Fruit fly (Drosophila melanogaster) whole organism, embryonic: Measurements from ENCODE around the gene Slip1.
A peak's percentile ranks its signal among the peaks of the same experiment; 100 is the strongest.

Experiments used
- ATbp ChIP-seq: fragments of 200-800 bp; sonication (Bioruptor generic); optimal IDR thresholded peaks from 2 replicates; lab custom pipeline; 2017; ENCODE audit warnings: missing biosample characterization, mild to moderate bottlenecking, missing genetic modification characterization, missing genetic modification reagents
- B-H1 ChIP-seq: fragments of 200-800 bp; sonication (Bioruptor generic); IDR thresholded peaks from 3 replicates; pipeline ENCODE4 v1.3.6; 2022; ENCODE audit warnings: missing biosample characterization, missing genetic modification characterization
- CG1024 ChIP-seq: fragments of 200-800 bp; sonication (Bioruptor generic); IDR thresholded peaks from 2 replicates; pipeline ENCODE4 v1.3.6; 2022; ENCODE audit warnings: missing biosample characterization, missing genetic modification characterization
- CG10959 ChIP-seq: fragments of 200-800 bp; sonication (Bioruptor generic); IDR thresholded peaks from 2 replicates; pipeline ENCODE4 v1.3.6; 2022; ENCODE audit warnings: missing biosample characterization, missing genetic modification characterization
- CG11560 ChIP-seq: fragments of 200-800 bp; sonication (Bioruptor generic); IDR thresholded peaks from 3 replicates; pipeline ENCODE4 v1.3.6; 2022; ENCODE audit warnings: missing biosample characterization, missing genetic modification characterization
- CG1529 ChIP-seq: fragments of 200-800 bp; sonication (Bioruptor generic); optimal IDR thresholded peaks from 3 replicates; lab custom pipeline; 2018; ENCODE audit warnings: missing biosample characterization, missing genetic modification characterization
- CG15696 ChIP-seq: fragments of 200-800 bp; sonication (Bioruptor generic); optimal IDR thresholded peaks from 2 replicates; lab custom pipeline; 2019; ENCODE audit warnings: missing biosample characterization, mild to moderate bottlenecking, missing genetic modification characterization, moderate library complexity
- CG17612 ChIP-seq: fragments of 200-800 bp; sonication (Bioruptor generic); IDR thresholded peaks from 2 replicates; pipeline ENCODE4 v1.3.6; 2022; ENCODE audit warnings: missing biosample characterization, missing genetic modification characterization
- CG2199 ChIP-seq: fragments of 200-800 bp; sonication (Bioruptor generic); IDR thresholded peaks from 3 replicates; pipeline ENCODE4 v1.3.6; 2022; ENCODE audit warnings: missing biosample characterization, missing genetic modification characterization
- CG32767 ChIP-seq: fragments of 200-800 bp; sonication (Bioruptor generic); IDR thresholded peaks from 2 replicates; pipeline ENCODE4 v1.3.6; 2022; ENCODE audit warnings: missing biosample characterization, missing genetic modification characterization
- CG3726 ChIP-seq: fragments of 200-800 bp; sonication (Bioruptor generic); IDR thresholded peaks from 3 replicates; pipeline ENCODE4, ENCODE4 v1.3.6; 2022; ENCODE audit warnings: missing biosample characterization, missing genetic modification characterization
- CG5953 ChIP-seq: fragments of 200-800 bp; sonication (Bioruptor generic); IDR thresholded peaks from 2 replicates; pipeline ENCODE4 v1.3.6; 2022; ENCODE audit warnings: missing biosample characterization, missing genetic modification characterization
- CG6254 ChIP-seq: fragments of 200-800 bp; sonication (Bioruptor generic); optimal IDR thresholded peaks from 3 replicates; lab custom pipeline; 2017; ENCODE audit warnings: mild to moderate bottlenecking, missing biosample characterization, missing genetic modification reagents, missing genetic modification characterization
- CG6689 ChIP-seq: fragments of 200-800 bp; sonication (Bioruptor generic); IDR thresholded peaks from 2 replicates; pipeline ENCODE4 v1.3.6; 2022; ENCODE audit warnings: missing biosample characterization, missing genetic modification characterization
- CG6791 ChIP-seq: fragments of 200-800 bp; sonication (Bioruptor generic); IDR thresholded peaks from 3 replicates; pipeline ENCODE4 v1.3.6; 2022; ENCODE audit warnings: missing biosample characterization, missing genetic modification characterization; ENCODE audit not compliant: partially characterized antibody
- CG7357 ChIP-seq: fragments of 200-800 bp; sonication (Bioruptor generic); IDR thresholded peaks from 3 replicates; pipeline ENCODE4 v1.3.6; 2022; ENCODE audit warnings: missing biosample characterization, missing genetic modification characterization
- CG7839 ChIP-seq: fragments of 200-800 bp; sonication (Bioruptor generic); optimal IDR thresholded peaks from 3 replicates; lab custom pipeline; 2018; ENCODE audit warnings: missing biosample characterization, mild to moderate bottlenecking, missing genetic modification characterization, moderate library complexity
- CG8924 ChIP-seq: fragments of 200-800 bp; optimal IDR thresholded peaks from 3 replicates; lab custom pipeline; 2019; ENCODE audit warnings: missing biosample characterization, mild to moderate bottlenecking, missing genetic modification characterization, moderate library complexity
- CG9609 ChIP-seq: fragments of 200-800 bp; sonication (Bioruptor generic); optimal IDR thresholded peaks from 3 replicates; lab custom pipeline; 2016; ENCODE audit warnings: missing biosample characterization, missing genetic modification characterization
- CTCF ChIP-seq: fragments of 200-800 bp; sonication (Bioruptor generic); optimal IDR thresholded peaks from 2 replicates; lab custom pipeline; 2017; ENCODE audit warnings: missing biosample characterization, mild to moderate bottlenecking, missing genetic modification characterization, moderate library complexity
- D19B ChIP-seq: fragments of 200-800 bp; sonication (Bioruptor generic); optimal IDR thresholded peaks from 2 replicates; lab custom pipeline; 2017; ENCODE audit warnings: missing biosample characterization, mild to moderate bottlenecking, missing genetic modification characterization
- Dek ChIP-seq: fragments of 200-800 bp; sonication (Bioruptor generic); optimal IDR thresholded peaks from 3 replicates; lab custom pipeline; 2019; ENCODE audit warnings: missing biosample characterization, mild to moderate bottlenecking, missing genetic modification characterization, moderate library complexity
- Elba2 ChIP-seq: fragments of 200-800 bp; sonication (Bioruptor generic); optimal IDR thresholded peaks from 3 replicates; lab custom pipeline; 2016; ENCODE audit warnings: missing biosample characterization, missing genetic modification characterization
- GATAe ChIP-seq: fragments of 200-800 bp; sonication (Bioruptor generic); conservative IDR thresholded peaks from 2 replicates; pipeline ENCODE4 v1.3.6; 2022; ENCODE audit warnings: missing biosample characterization, missing genetic modification characterization
- H15 ChIP-seq: fragments of 200-800 bp; sonication (Bioruptor generic); IDR thresholded peaks from 3 replicates; pipeline ENCODE4 v1.3.6; 2022; ENCODE audit warnings: missing biosample characterization, missing genetic modification characterization
- HLH4C ChIP-seq: fragments of 200-800 bp; sonication (Bioruptor generic); IDR thresholded peaks from 3 replicates; pipeline ENCODE4 v1.3.6; 2022; ENCODE audit warnings: missing biosample characterization, missing genetic modification characterization; ENCODE audit not compliant: partially characterized antibody
- HLHmδ ChIP-seq: fragments of 200-800 bp; sonication (Bioruptor generic); optimal IDR thresholded peaks from 2 replicates; lab custom pipeline; 2018; ENCODE audit warnings: missing biosample characterization, mild to moderate bottlenecking, missing genetic modification characterization, moderate library complexity
- Hey ChIP-seq: fragments of 200-800 bp; sonication (Bioruptor generic); optimal IDR thresholded peaks from 3 replicates; lab custom pipeline; 2018; ENCODE audit warnings: missing biosample characterization, mild to moderate bottlenecking, missing genetic modification characterization
- HmgZ ChIP-seq: fragments of 200-800 bp; sonication (Bioruptor generic); optimal IDR thresholded peaks from 2 replicates; lab custom pipeline; 2018; ENCODE audit warnings: missing biosample characterization, mild to moderate bottlenecking, missing genetic modification characterization
- Mad ChIP-seq: fragments of 200-800 bp; sonication (Bioruptor generic); optimal IDR thresholded peaks from 2 replicates; lab custom pipeline; 2016; ENCODE audit warnings: missing biosample characterization, missing genetic modification characterization
- Mes4 ChIP-seq: fragments of 200-800 bp; sonication (Bioruptor generic); optimal IDR thresholded peaks from 2 replicates; lab custom pipeline; 2016; ENCODE audit warnings: missing biosample characterization, missing genetic modification characterization
- NfI ChIP-seq: fragments of 200-800 bp; sonication (Bioruptor generic); optimal IDR thresholded peaks from 3 replicates; lab custom pipeline; 2018; ENCODE audit warnings: missing biosample characterization, mild to moderate bottlenecking, missing genetic modification characterization, moderate library complexity
- Oaz ChIP-seq: fragments of 200-800 bp; sonication (Bioruptor generic); IDR thresholded peaks from 2 replicates; pipeline ENCODE4 v1.3.6; 2022; ENCODE audit warnings: missing biosample characterization, missing genetic modification characterization
- Scr ChIP-seq: fragments of 200-800 bp; sonication (Bioruptor generic); IDR thresholded peaks from 2 replicates; pipeline ENCODE4 v1.3.6; 2022; ENCODE audit warnings: missing biosample characterization, missing genetic modification characterization; ENCODE audit not compliant: partially characterized antibody
- amos ChIP-seq: fragments of 200-800 bp; sonication (Bioruptor generic); IDR thresholded peaks from 2 replicates; pipeline ENCODE4 v1.3.6; 2022; ENCODE audit warnings: missing biosample characterization, missing genetic modification characterization; ENCODE audit not compliant: partially characterized antibody
- ase ChIP-seq: fragments of 200-800 bp; sonication (Bioruptor generic); IDR thresholded peaks from 3 replicates; pipeline ENCODE4 v1.3.6; 2022; ENCODE audit warnings: missing biosample characterization, missing genetic modification characterization
- cas ChIP-seq: fragments of 200-800 bp; sonication (Bioruptor generic); IDR thresholded peaks from 2 replicates; pipeline ENCODE4 v1.3.6; 2022; ENCODE audit warnings: missing biosample characterization, missing genetic modification characterization
- cato ChIP-seq: fragments of 200-800 bp; sonication (Bioruptor generic); optimal IDR thresholded peaks from 2 replicates; lab custom pipeline; 2016; ENCODE audit warnings: missing biosample characterization, missing genetic modification characterization, borderline replicate concordance
- chm ChIP-seq: fragments of 200-800 bp; sonication (Bioruptor generic); IDR thresholded peaks from 2 replicates; pipeline ENCODE4 v1.3.6; 2022; ENCODE audit warnings: missing biosample characterization, missing genetic modification characterization
- ci ChIP-seq: fragments of 200-800 bp; sonication (Bioruptor generic); IDR thresholded peaks from 3 replicates; pipeline ENCODE4 v1.3.6; 2022; ENCODE audit warnings: missing biosample characterization, missing genetic modification characterization
- dati ChIP-seq: fragments of 200-800 bp; sonication (Bioruptor generic); IDR thresholded peaks from 2 replicates; pipeline ENCODE4 v1.3.6; 2022; ENCODE audit warnings: missing biosample characterization, missing genetic modification characterization
- hb ChIP-seq: fragments of 200-800 bp; sonication (Bioruptor generic); IDR thresholded peaks from 3 replicates; pipeline ENCODE4 v1.3.6; 2022; ENCODE audit warnings: missing biosample characterization, missing genetic modification characterization; ENCODE audit not compliant: partially characterized antibody
- hth ChIP-seq: fragments of >200 bp; optimal IDR thresholded peaks from 2 replicates; lab custom pipeline; 2017; ENCODE audit warnings: inconsistent platforms
- ind ChIP-seq: fragments of 200-800 bp; sonication (Bioruptor generic); optimal IDR thresholded peaks from 3 replicates; lab custom pipeline; 2016; ENCODE audit warnings: missing biosample characterization, missing genetic modification characterization
- jigr1 ChIP-seq: fragments of 200-800 bp; sonication (Bioruptor generic); IDR thresholded peaks from 3 replicates; pipeline ENCODE4 v1.3.6; 2022; ENCODE audit warnings: missing biosample characterization, missing genetic modification characterization
- jing ChIP-seq: fragments of 200-800 bp; sonication (Bioruptor generic); optimal IDR thresholded peaks from 2 replicates; lab custom pipeline; 2018; ENCODE audit warnings: missing biosample characterization, mild to moderate bottlenecking, missing genetic modification characterization
- maf-S ChIP-seq: fragments of 200-800 bp; sonication (Bioruptor generic); optimal IDR thresholded peaks from 2 replicates; lab custom pipeline; 2016; ENCODE audit warnings: missing biosample characterization, missing genetic modification characterization
- nau ChIP-seq: fragments of 200-800 bp; sonication (Bioruptor generic); optimal IDR thresholded peaks from 3 replicates; lab custom pipeline; 2017; ENCODE audit warnings: missing biosample characterization, mild to moderate bottlenecking, missing genetic modification characterization, missing genetic modification reagents
- nerfin-1 ChIP-seq: fragments of 200-800 bp; sonication (Bioruptor generic); optimal IDR thresholded peaks from 3 replicates; lab custom pipeline; 2019; ENCODE audit warnings: missing biosample characterization, mild to moderate bottlenecking, missing genetic modification characterization, moderate library complexity
- pan ChIP-seq, 4 experiments: fragments of >200 bp in 3 of 4; fragments of 200-800 bp in 1 of 4; sonication (Bioruptor generic) in 1 of 4; optimal IDR thresholded peaks in 3 of 4; IDR thresholded peaks in 1 of 4; 2 replicates each; pipeline versions ENCODE4 v1.3.6 to Lab custom; 2017 to 2022; ENCODE audit warnings: missing biosample characterization in 2 of 4, missing genetic modification characterization in 2 of 4, mixed read lengths in 1 of 4
- vvl ChIP-seq: fragments of 200-800 bp; sonication (Bioruptor generic); IDR thresholded peaks from 2 replicates; pipeline ENCODE4 v1.3.6; 2022; ENCODE audit warnings: missing biosample characterization, missing genetic modification characterization

The Slip1 gene

DNA sequence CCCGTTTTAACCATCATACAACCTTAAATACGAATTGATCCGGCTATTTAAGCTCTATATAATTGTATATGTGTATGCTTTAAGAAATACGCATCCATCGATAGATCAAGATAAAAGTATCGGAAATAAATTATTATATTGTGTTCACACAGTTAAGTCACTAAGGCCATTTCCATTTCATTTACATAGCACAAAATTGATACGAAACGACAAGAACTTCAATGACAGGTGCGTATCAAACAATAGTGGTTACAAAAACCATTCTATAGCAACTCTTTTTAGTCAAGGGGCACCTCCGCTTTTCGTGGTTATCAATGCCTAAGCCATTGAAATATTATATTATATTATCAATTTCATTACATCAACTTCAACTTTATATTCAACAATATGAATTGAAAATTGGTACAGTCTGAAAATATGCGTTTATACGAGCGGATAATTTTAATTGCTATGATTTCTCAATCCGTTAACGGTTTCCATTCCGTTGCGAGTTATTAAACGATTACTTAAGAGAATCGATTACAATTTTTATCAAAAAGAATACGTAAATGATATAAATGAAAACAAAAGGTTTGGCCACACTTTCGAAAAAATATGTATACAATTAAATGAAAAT, at the start of gene Slip1, which contains the start of gene CG46466 (continued):
- TF ChIP-seq CG7839, result no peak
- TF ChIP-seq CG1529 (GFP tag; lab: Kevin White, UChicago), result no peak
- no peak for TF ChIP-seq CG11560
- no peak for TF ChIP-seq CG9609 (GFP tag; lab: Kevin White, UChicago)
- no peak for TF ChIP-seq CG5953
- peak; percentile 25 for TF ChIP-seq HmgZ (tag; lab: Kevin White, UChicago)
- TF ChIP-seq CG7357 (GFP tag; lab: Robert Waterston, UW), result peak; percentile 94
- no peak for TF ChIP-seq Mes4 (GFP tag; lab: Kevin White, UChicago)
- no peak for TF ChIP-seq nau (GFP tag; lab: Kevin White, UChicago)
- peak; percentile 47 for TF ChIP-seq ind
- peak; percentile 34; the same call in 1 of the 2 replicates for TF ChIP-seq Scr (GFP tag; lab: Robert Waterston, UW)
- no peak for TF ChIP-seq ci (GFP tag; lab: Robert Waterston, UW)
- no peak for TF ChIP-seq CG2199 (GFP tag; lab: Robert Waterston, UW)
- TF ChIP-seq CG1024 (GFP tag; lab: Robert Waterston, UW), result peak; percentile 94
- no peak for TF ChIP-seq CG3726 (GFP tag; lab: Robert Waterston, UW)
- no peak for TF ChIP-seq chm (GFP tag; lab: Robert Waterston, UW)
- TF ChIP-seq Hey (tag; lab: Kevin White, UChicago), result no peak
- no peak for TF ChIP-seq CG6689 (GFP tag; lab: Robert Waterston, UW)
- TF ChIP-seq ATbp (GFP tag; lab: Kevin White, UChicago), result no peak
- TF ChIP-seq maf-S (GFP tag; lab: Kevin White, UChicago), result no peak
- TF ChIP-seq CG15696 (tag; lab: Kevin White, UChicago), result no peak
- TF ChIP-seq pan (optimal IDR thresholded peaks at IDR 0.05; lab: Kevin White, UChicago), result no peak
- no peak for TF ChIP-seq pan (GFP tag; optimal IDR thresholded peaks at IDR 0.05 in 1 of 2, IDR thresholded peaks at IDR 0.05 in 1 of 2)
- no peak for TF ChIP-seq nerfin-1 (tag; lab: Kevin White, UChicago)
- no peak for TF ChIP-seq cato (GFP tag; lab: Kevin White, UChicago)
- no peak for TF ChIP-seq jing
- no peak; the same call in 1 of the 2 replicates for TF ChIP-seq amos (GFP tag; lab: Robert Waterston, UW)
- no peak for TF ChIP-seq vvl (GFP tag; lab: Robert Waterston, UW)
- no peak for TF ChIP-seq hth
- no peak for TF ChIP-seq NfI (GFP tag; lab: Kevin White, UChicago)
- no peak for TF ChIP-seq GATAe (GFP tag; lab: Robert Waterston, UW)
- TF ChIP-seq B-H1, result no peak
- no peak for TF ChIP-seq Mad (GFP tag; lab: Kevin White, UChicago)
- no peak for TF ChIP-seq ase (GFP tag; lab: Robert Waterston, UW)
- TF ChIP-seq D19B, result no peak
- no peak for TF ChIP-seq CG10959
- no peak for TF ChIP-seq CTCF
- no peak for TF ChIP-seq HLH4C
- no peak for TF ChIP-seq Dek
- no peak for TF ChIP-seq jigr1
- no peak for TF ChIP-seq hb
- TF ChIP-seq HLHmδ (GFP tag; lab: Kevin White, UChicago), result no peak
- TF ChIP-seq cas, result no peak
- no peak for TF ChIP-seq dati (GFP tag; lab: Robert Waterston, UW)
- no peak for TF ChIP-seq CG6791
- peak; percentile 51 for TF ChIP-seq CG8924 (tag; lab: Kevin White, UChicago)
- no peak for TF ChIP-seq Elba2 (GFP tag; lab: Kevin White, UChicago)
- TF ChIP-seq CG17612 (GFP tag; lab: Robert Waterston, UW), result no peak
- no peak for TF ChIP-seq Oaz
- peak; percentile 42; the same call in 1 of the 2 replicates for TF ChIP-seq CG32767
- no peak for TF ChIP-seq H15 (GFP tag; lab: Robert Waterston, UW)
- no peak for TF ChIP-seq CG6254 (GFP tag; lab: Kevin White, UChicago)
